Worm (Caenorhabditis elegans) whole organism, L4 larva: ENCODE results near the gene aqp-2.

ENCODE experiments used
- F10B5.3 ChIP-seq: sonication (generic microtip); optimal IDR thresholded peaks from 2 replicates; lab custom pipeline; 2016; ENCODE audit warnings: mild to moderate bottlenecking, missing genetic modification characterization, missing compliant biosample characterization
- F26F4.8 ChIP-seq: fragments of 200-800 bp; sonication (Bioruptor generic); conservative IDR thresholded peaks from 2 replicates; pipeline ENCODE4 v1.3.6; 2022; ENCODE audit warnings: missing genetic modification characterization, missing compliant biosample characterization
- F37D6.2 ChIP-seq: sonication (generic microtip); optimal IDR thresholded peaks from 2 replicates; lab custom pipeline; 2016; ENCODE audit warnings: mild to moderate bottlenecking, missing genetic modification characterization, missing compliant biosample characterization
- F44E2.7 ChIP-seq: fragments of 200-800 bp; sonication (Bioruptor generic); IDR thresholded peaks from 2 replicates; pipeline ENCODE4 v2.1.2; 2022; ENCODE audit warnings: missing genetic modification characterization, missing compliant biosample characterization
- R02D3.7 ChIP-seq: fragments of 150-350 bp; sonication (generic microtip); optimal IDR thresholded peaks from 3 replicates; lab custom pipeline; 2014; ENCODE audit warnings: missing biosample characterization, missing genetic modification characterization
- T20F7.1 ChIP-seq: fragments of 200-800 bp; sonication (Bioruptor generic); optimal IDR thresholded peaks from 2 replicates; lab custom pipeline; 2018; ENCODE audit warnings: mild to moderate bottlenecking, missing genetic modification characterization, missing compliant biosample characterization
- T26A8.4 ChIP-seq: fragments of 200-800 bp; sonication (Bioruptor generic); IDR thresholded peaks from 2 replicates; pipeline ENCODE4 v1.3.6; 2022; ENCODE audit warnings: missing genetic modification characterization, missing compliant biosample characterization
- Y105C5A.15 ChIP-seq: fragments of 200-800 bp; sonication (Bioruptor generic); IDR thresholded peaks from 2 replicates; pipeline ENCODE4 v1.3.6; 2022; ENCODE audit warnings: missing genetic modification characterization, missing compliant biosample characterization
- ZK337.2 ChIP-seq: fragments of 200-800 bp; sonication (Bioruptor generic); IDR thresholded peaks from 2 replicates; pipeline ENCODE4 v1.3.6; 2022; ENCODE audit warnings: missing genetic modification reagents, missing genetic modification characterization, missing compliant biosample characterization
- arid-1 ChIP-seq: fragments of 200-800 bp; sonication (Bioruptor generic); conservative IDR thresholded peaks from 2 replicates; pipeline ENCODE4 v1.3.6; 2022; ENCODE audit warnings: missing genetic modification reagents, missing genetic modification characterization, missing compliant biosample characterization
- ceh-32 ChIP-seq: sonication (generic microtip); optimal IDR thresholded peaks from 2 replicates; lab custom pipeline; 2016; ENCODE audit warnings: mild to moderate bottlenecking, missing genetic modification characterization, missing compliant biosample characterization; ENCODE audit not compliant: poor library complexity
- ceh-82 ChIP-seq: sonication (generic microtip); optimal IDR thresholded peaks from 2 replicates; lab custom pipeline; 2017; ENCODE audit warnings: missing biosample characterization, missing genetic modification characterization
- cey-2 ChIP-seq: sonication (generic microtip); optimal IDR thresholded peaks from 3 replicates; lab custom pipeline; 2017; ENCODE audit warnings: missing genetic modification characterization, mild to moderate bottlenecking, missing compliant biosample characterization, antibody characterized with exemption, borderline replicate concordance; ENCODE audit not compliant: insufficient read depth
- dmd-6 ChIP-seq: fragments of 200-800 bp; sonication (Bioruptor generic); IDR thresholded peaks from 2 replicates; pipeline ENCODE4 v1.3.6; 2022; ENCODE audit warnings: missing genetic modification reagents, missing genetic modification characterization, missing compliant biosample characterization
- dmd-8 ChIP-seq: fragments of 200-800 bp; sonication (Bioruptor generic); IDR thresholded peaks from 2 replicates; pipeline ENCODE4 v1.3.6; 2022; ENCODE audit warnings: missing genetic modification characterization, missing compliant biosample characterization
- dmd-9 ChIP-seq: fragments of 200-800 bp; sonication (Bioruptor generic); IDR thresholded peaks from 2 replicates; pipeline ENCODE4 v1.3.6; 2022; ENCODE audit warnings: missing genetic modification reagents, missing genetic modification characterization, missing compliant biosample characterization
- duxl-1 ChIP-seq: sonication (generic microtip); optimal IDR thresholded peaks from 2 replicates; lab custom pipeline; 2016; ENCODE audit warnings: mild to moderate bottlenecking, missing genetic modification characterization, moderate library complexity, missing compliant biosample characterization; ENCODE audit not compliant: poor library complexity
- fos-1 ChIP-seq: fragments of 150-350 bp; optimal IDR thresholded peaks from 2 replicates; lab custom pipeline; 2014; ENCODE audit warnings: missing biosample characterization, missing genetic modification characterization
- gei-8 ChIP-seq: fragments of 200-800 bp; sonication (Bioruptor generic); optimal IDR thresholded peaks from 2 replicates; lab custom pipeline; 2018; ENCODE audit warnings: mild to moderate bottlenecking, missing genetic modification characterization, missing compliant biosample characterization
- hif-1 ChIP-seq, 2 experiments: sonication (generic microtip); optimal IDR thresholded peaks; 2 replicates each; lab custom pipeline; 2016 to 2017; ENCODE audit warnings: missing compliant biosample characterization in 2 of 2, missing genetic modification characterization in 2 of 2, missing genetic modification reagents in 2 of 2, missing genotype in 2 of 2, mild to moderate bottlenecking in 1 of 2
- jun-1 ChIP-seq: fragments of 150-350 bp; optimal IDR thresholded peaks from 2 replicates; lab custom pipeline; 2014; ENCODE audit warnings: missing biosample characterization, missing genetic modification reagents, missing genetic modification characterization
- lin-1 ChIP-seq: fragments of 200-800 bp; sonication (Bioruptor generic); IDR thresholded peaks from 2 replicates; pipeline ENCODE4 v1.3.6; 2022; ENCODE audit warnings: missing genetic modification reagents, missing genetic modification characterization, missing compliant biosample characterization
- lin-29 ChIP-seq: fragments of 200-800 bp; sonication (Bioruptor generic); IDR thresholded peaks from 2 replicates; pipeline ENCODE4 v1.3.6; 2022; ENCODE audit warnings: missing genetic modification reagents, missing genetic modification characterization, missing compliant biosample characterization
- lin-39 ChIP-seq: fragments of 150-350 bp; optimal IDR thresholded peaks from 2 replicates; lab custom pipeline; 2014; ENCODE audit warnings: missing biosample characterization, missing genetic modification reagents, missing genetic modification characterization
- lsy-2 ChIP-seq, 2 experiments: fragments of 150-350 bp in 1 of 2; sonication (generic microtip) in 1 of 2; optimal IDR thresholded peaks; 2 replicates each; lab custom pipeline; 2014 to 2017; ENCODE audit warnings: missing biosample characterization in 2 of 2, missing genetic modification characterization in 2 of 2
- madf-9 ChIP-seq: fragments of 200-800 bp; sonication (Bioruptor generic); conservative IDR thresholded peaks from 2 replicates; pipeline ENCODE4 v1.3.6; 2022; ENCODE audit warnings: missing genetic modification reagents, missing genetic modification characterization, missing compliant biosample characterization
- mdl-1 ChIP-seq, 2 experiments: fragments of 150-350 bp in 1 of 2; sonication (generic microtip) in 1 of 2; optimal IDR thresholded peaks; 2 replicates each; lab custom pipeline; 2014 to 2017; ENCODE audit warnings: missing biosample characterization in 2 of 2, missing genetic modification characterization in 2 of 2
- nhr-10 ChIP-seq: fragments of 150-350 bp; optimal IDR thresholded peaks from 2 replicates; lab custom pipeline; 2014; ENCODE audit warnings: missing biosample characterization, missing genetic modification characterization
- nhr-11 ChIP-seq: fragments of 150-350 bp; optimal IDR thresholded peaks from 2 replicates; lab custom pipeline; 2014; ENCODE audit warnings: missing biosample characterization, missing genetic modification characterization
- nhr-111 ChIP-seq: fragments of 200-800 bp; sonication (Bioruptor generic); optimal IDR thresholded peaks from 2 replicates; lab custom pipeline; 2018; ENCODE audit warnings: mild to moderate bottlenecking, missing genetic modification characterization, missing compliant biosample characterization
- nhr-28 ChIP-seq: fragments of 150-350 bp; optimal IDR thresholded peaks from 2 replicates; lab custom pipeline; 2014; ENCODE audit warnings: missing biosample characterization, missing genetic modification characterization
- nhr-41 ChIP-seq: fragments of 200-800 bp; sonication (Bioruptor generic); IDR thresholded peaks from 2 replicates; pipeline ENCODE4 v1.3.6; 2022; ENCODE audit warnings: missing genetic modification reagents, missing genetic modification characterization, missing compliant biosample characterization
- nhr-42 ChIP-seq: fragments of 200-800 bp; sonication (Bioruptor generic); IDR thresholded peaks from 2 replicates; pipeline ENCODE4 v1.3.6; 2022; ENCODE audit warnings: missing genetic modification characterization, missing compliant biosample characterization
- nhr-6 ChIP-seq: fragments of 150-350 bp; optimal IDR thresholded peaks from 2 replicates; lab custom pipeline; 2014; ENCODE audit warnings: missing biosample characterization, missing genetic modification characterization
- nhr-76 ChIP-seq: fragments of 150-350 bp; optimal IDR thresholded peaks from 2 replicates; lab custom pipeline; 2014; ENCODE audit warnings: missing biosample characterization, missing genetic modification characterization
- php-3 ChIP-seq: fragments of 200-800 bp; sonication (Bioruptor generic); IDR thresholded peaks from 2 replicates; pipeline ENCODE4 v1.3.6; 2022; ENCODE audit warnings: missing genetic modification reagents, missing genetic modification characterization, missing compliant biosample characterization
- pqm-1 ChIP-seq: sonication (generic microtip); optimal IDR thresholded peaks from 2 replicates; lab custom pipeline; 2017; ENCODE audit warnings: missing biosample characterization, missing genetic modification characterization
- rbr-2 ChIP-seq: sonication (generic microtip); optimal IDR thresholded peaks from 2 replicates; lab custom pipeline; 2016; ENCODE audit warnings: missing genotype, missing genetic modification characterization, missing compliant biosample characterization
- sdz-12 ChIP-seq: fragments of 200-800 bp; sonication (Bioruptor generic); optimal IDR thresholded peaks from 2 replicates; lab custom pipeline; 2018; ENCODE audit warnings: mild to moderate bottlenecking, missing genetic modification characterization, missing compliant biosample characterization
- set-16 ChIP-seq: fragments of 200-800 bp; sonication (Bioruptor generic); IDR thresholded peaks from 2 replicates; pipeline ENCODE4 v1.3.6; 2022; ENCODE audit warnings: missing genetic modification reagents, missing genetic modification characterization, missing compliant biosample characterization
- skn-1 ChIP-seq: fragments of 150-350 bp; optimal IDR thresholded peaks from 2 replicates; lab custom pipeline; 2014; ENCODE audit warnings: missing biosample characterization, missing genetic modification characterization
- spr-3 ChIP-seq: fragments of 200-800 bp; sonication (Bioruptor generic); optimal IDR thresholded peaks from 2 replicates; lab custom pipeline; 2018; ENCODE audit warnings: mild to moderate bottlenecking, missing genetic modification characterization, missing compliant biosample characterization
- tag-97 ChIP-seq: fragments of 200-800 bp; sonication (Bioruptor generic); IDR thresholded peaks from 2 replicates; pipeline ENCODE4 v1.3.6; 2022; ENCODE audit warnings: missing genetic modification characterization, missing compliant biosample characterization
- tra-1 ChIP-seq: fragments of 200-800 bp; sonication (Bioruptor generic); IDR thresholded peaks from 2 replicates; pipeline ENCODE4 v1.3.6; 2022; ENCODE audit warnings: missing genetic modification reagents, missing genetic modification characterization, missing compliant biosample characterization
- unc-130 ChIP-seq: sonication (generic microtip); optimal IDR thresholded peaks from 2 replicates; lab custom pipeline; 2016; ENCODE audit warnings: missing genetic modification reagents, missing genetic modification characterization, missing compliant biosample characterization
- unc-39 ChIP-seq: sonication (generic microtip); optimal IDR thresholded peaks from 2 replicates; lab custom pipeline; 2017; ENCODE audit warnings: missing biosample characterization, missing genetic modification characterization
- unc-62 ChIP-seq, 3 experiments: fragments of 150-350 bp in 1 of 3; sonication (generic microtip); optimal IDR thresholded peaks in 2 of 3; peaks in 1 of 3; 1 replicate in 1 of 3; 2 replicates in 2 of 3; lab custom pipeline; 2014 to 2017; ENCODE audit warnings: missing biosample characterization in 3 of 3, missing genetic modification characterization in 3 of 3, missing genetic modification reagents in 3 of 3, missing genotype in 1 of 3
- vab-7 ChIP-seq: fragments of 200-800 bp; sonication (Bioruptor generic); IDR thresholded peaks from 2 replicates; pipeline ENCODE4 v1.3.6; 2022; ENCODE audit warnings: missing genetic modification reagents, missing genetic modification characterization, missing compliant biosample characterization
- zfp-2 ChIP-seq: sonication (generic microtip); optimal IDR thresholded peaks from 2 replicates; lab custom pipeline; 2016; ENCODE audit warnings: mild to moderate bottlenecking, missing genetic modification characterization, missing compliant biosample characterization
- ztf-11 ChIP-seq: fragments of 150-350 bp; optimal IDR thresholded peaks from 2 replicates; lab custom pipeline; 2014; ENCODE audit warnings: missing biosample characterization, missing genetic modification characterization
- ztf-7 ChIP-seq: fragments of 150-350 bp; optimal IDR thresholded peaks from 2 replicates; lab custom pipeline; 2014; ENCODE audit warnings: missing biosample characterization, missing genetic modification characterization

Gene aqp-2

ce11 chrII:9211684-9212083, 50.1 kb downstream of the aqp-2 start (continued):
- TF ChIP-seq tra-1 (GFP tag; lab: Robert Waterston, UW) (peak; percentile 59; the same call in 1 of the 2 replicates), Y105C5A.15 (GFP tag; lab: Robert Waterston, UW) (no peak), spr-3 (GFP tag; lab: Kevin White, UChicago) (no peak), T26A8.4 (peak; percentile 86), fos-1 (tag; lab: Kevin White, UChicago) (no peak), dmd-6 (peak; percentile 73), nhr-10 (no peak), nhr-76 (tag; lab: Kevin White, UChicago) (no peak), ceh-82 (tag; lab: Kevin White, UChicago) (no peak), duxl-1 (tag; lab: Kevin White, UChicago) (peak; percentile 78), skn-1 (tag; lab: Kevin White, UChicago) (no peak), zfp-2 (tag; lab: Kevin White, UChicago) (no peak), F10B5.3 (no peak), R02D3.7 (tag; lab: Kevin White, UChicago) (no peak), nhr-41 (GFP tag; lab: Robert Waterston, UW) (no peak), cey-2 (tag; lab: Kevin White, UChicago) (no peak), unc-39 (tag; lab: Kevin White, UChicago) (no peak), F37D6.2 (tag; lab: Kevin White, UChicago) (no peak), ZK337.2 (GFP tag; lab: Robert Waterston, UW) (no peak), T20F7.1 (no peak), F44E2.7 (GFP tag; lab: Robert Waterston, UW) (no peak), lin-1 (GFP tag; lab: Robert Waterston, UW) (peak; percentile 62), unc-62 (GFP tag; optimal IDR thresholded peaks at IDR 0.05 in 1 of 2; lab: Kevin White, UChicago) (peak in 1 of 2 experiments; percentile 48), unc-62 (tag; optimal IDR thresholded peaks at IDR 0.05; lab: Kevin White, UChicago) (no peak), jun-1 (no peak), ztf-7 (tag; lab: Kevin White, UChicago) (no peak), lin-29 (GFP tag; lab: Robert Waterston, UW) (no peak), unc-130 (GFP tag; lab: Kevin White, UChicago) (peak; percentile 8), ztf-11 (tag; lab: Kevin White, UChicago) (no peak), lin-39 (tag; lab: Kevin White, UChicago) (no peak), nhr-42 (GFP tag; lab: Robert Waterston, UW) (0 out of 2 replicates have a peak, but pooled peaks have one; percentile 64), arid-1 (peak; percentile 69; the same call in 1 of the 2 replicates), dmd-8 (GFP tag; lab: Robert Waterston, UW) (no peak; the same call in 1 of the 2 replicates), gei-8 (GFP tag; lab: Kevin White, UChicago) (no peak), mdl-1 (tag; optimal IDR thresholded peaks at IDR 0.05; lab: Kevin White, UChicago) (no peak), nhr-111 (GFP tag; lab: Kevin White, UChicago) (no peak), set-16 (no peak), vab-7 (GFP tag; lab: Robert Waterston, UW) (peak; percentile 65; the same call in 1 of the 2 replicates), nhr-11 (no peak), F26F4.8 (GFP tag; lab: Robert Waterston, UW) (no peak), hif-1 (tag; optimal IDR thresholded peaks at IDR 0.05; lab: Kevin White, UChicago) (peak in 1 of 2 experiments; percentile 58), pqm-1 (no peak), sdz-12 (GFP tag; lab: Kevin White, UChicago) (no peak), nhr-6 (tag; lab: Kevin White, UChicago) (no peak), lsy-2 (tag; optimal IDR thresholded peaks at IDR 0.05; lab: Kevin White, UChicago) (peak in 1 of 2 experiments; percentile 68), tag-97 (GFP tag; lab: Robert Waterston, UW) (no peak), rbr-2 (tag; lab: Kevin White, UChicago) (peak; percentile 23), ceh-32 (tag; lab: Kevin White, UChicago) (no peak), dmd-9 (GFP tag; lab: Robert Waterston, UW) (no peak), nhr-28 (no peak), php-3 (GFP tag; lab: Robert Waterston, UW) (no peak), madf-9 (GFP tag; lab: Robert Waterston, UW) (0 out of 2 replicates have a peak, but pooled peaks have one; percentile 32)
